Fruit fly (Drosophila melanogaster) whole organism, pupa: ENCODE measurements around the gene Vdup1.

ENCODE experiments used
- CG12605 ChIP-seq: fragments of 200-800 bp; sonication (Bioruptor generic); IDR thresholded peaks from 2 replicates; pipeline ENCODE4 v1.3.6; 2022; ENCODE audit warnings: missing biosample characterization, missing genetic modification characterization
- CG13204 ChIP-seq: fragments of 200-800 bp; sonication (Bioruptor generic); optimal IDR thresholded peaks from 2 replicates; lab custom pipeline; 2018; ENCODE audit warnings: missing biosample characterization, mild to moderate bottlenecking, missing genetic modification characterization, moderate library complexity
- CG4496 ChIP-seq: fragments of 200-800 bp; sonication (Bioruptor generic); IDR thresholded peaks from 3 replicates; pipeline ENCODE4 v1.3.6; 2022; ENCODE audit warnings: missing biosample characterization, missing genetic modification characterization
- CG8159 ChIP-seq: fragments of 200-800 bp; sonication (Bioruptor generic); optimal IDR thresholded peaks from 3 replicates; lab custom pipeline; 2018; ENCODE audit warnings: missing biosample characterization, mild to moderate bottlenecking, missing genetic modification characterization, moderate library complexity
- EcR ChIP-seq: fragments of 200-800 bp; sonication (Bioruptor generic); optimal IDR thresholded peaks from 3 replicates; lab custom pipeline; 2019; ENCODE audit warnings: missing biosample characterization, missing genetic modification characterization, mild to moderate bottlenecking, moderate library complexity, missing genetic modification reagents
- Pif1B ChIP-seq: fragments of 200-800 bp; sonication (Bioruptor generic); optimal IDR thresholded peaks from 3 replicates; lab custom pipeline; 2016; ENCODE audit warnings: missing biosample characterization, missing genetic modification characterization
- fd96Ca ChIP-seq: fragments of 200-800 bp; sonication (Bioruptor generic); IDR thresholded peaks from 3 replicates; pipeline ENCODE4 v1.3.6; 2022; ENCODE audit warnings: missing biosample characterization, missing genetic modification characterization

DNA sequence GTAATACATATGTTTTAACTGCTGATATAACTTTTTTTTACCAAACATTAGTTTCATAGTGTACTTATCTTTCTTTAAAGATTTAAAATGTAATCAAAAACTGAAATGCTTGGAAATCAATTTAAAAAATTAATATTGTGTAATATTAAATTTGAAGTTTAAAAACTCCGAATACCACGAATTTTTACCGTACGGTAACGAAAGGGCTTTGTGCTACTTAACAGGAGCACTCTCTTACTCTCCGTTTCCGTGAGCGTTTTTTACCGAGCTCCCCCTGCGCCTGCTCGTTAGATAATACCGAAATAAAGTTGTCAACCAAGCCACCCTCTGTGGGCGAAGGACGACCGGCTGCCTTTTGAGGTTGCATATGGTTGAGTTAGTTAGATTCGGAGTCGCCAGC is 26.3 kb downstream of the Vdup1 start, which contains the start of the genes Dic61B and p130CAS:
- no peak for TF ChIP-seq CG8159 (tag; lab: Kevin White, UChicago)
- no peak for TF ChIP-seq CG4496 (GFP tag; lab: Robert Waterston, UW)
- TF ChIP-seq CG12605 (GFP tag; lab: Robert Waterston, UW), result no peak
- TF ChIP-seq Pif1B (GFP tag; lab: Kevin White, UChicago), result no peak
- TF ChIP-seq fd96Ca (GFP tag; lab: Robert Waterston, UW), result no peak
- no peak for TF ChIP-seq EcR (GFP tag; lab: Kevin White, UChicago)
- no peak for TF ChIP-seq CG13204 (GFP tag; lab: Kevin White, UChicago)
